Fruit fly (Drosophila melanogaster) whole organism, embryonic: ENCODE measurements around the gene Lmpt.
A peak's percentile ranks its signal among the peaks of the same experiment; 100 is the strongest.

ENCODE experiments used
- Atf6 ChIP-seq: fragments of 200-800 bp; sonication (Bioruptor generic); IDR thresholded peaks from 2 replicates; pipeline ENCODE4 v1.3.6; 2022; ENCODE audit warnings: missing biosample characterization, missing genetic modification characterization
- B-H2 ChIP-seq: fragments of 200-800 bp; sonication (Bioruptor generic); optimal IDR thresholded peaks from 2 replicates; lab custom pipeline; 2018; ENCODE audit warnings: missing biosample characterization, mild to moderate bottlenecking, missing genetic modification characterization
- Bgb ChIP-seq: fragments of 200-800 bp; sonication (Bioruptor generic); IDR thresholded peaks from 2 replicates; pipeline ENCODE4 v1.3.6; 2022; ENCODE audit warnings: missing biosample characterization, missing genetic modification characterization; ENCODE audit not compliant: partially characterized antibody
- CG18011 ChIP-seq: fragments of 200-800 bp; sonication (Bioruptor generic); optimal IDR thresholded peaks from 2 replicates; lab custom pipeline; 2017; ENCODE audit warnings: missing biosample characterization, missing genetic modification characterization, mild to moderate bottlenecking, moderate library complexity, missing genotype
- CG2120 ChIP-seq: fragments of 200-800 bp; sonication (Bioruptor generic); optimal IDR thresholded peaks from 3 replicates; lab custom pipeline; 2016; ENCODE audit warnings: missing biosample characterization, missing genetic modification characterization
- CG2202 ChIP-seq: fragments of 200-800 bp; sonication (Bioruptor generic); optimal IDR thresholded peaks from 2 replicates; lab custom pipeline; 2018; ENCODE audit warnings: missing biosample characterization, mild to moderate bottlenecking, missing genetic modification characterization
- CG30020 ChIP-seq: fragments of 200-800 bp; optimal IDR thresholded peaks from 2 replicates; lab custom pipeline; 2019; ENCODE audit warnings: missing biosample characterization, mild to moderate bottlenecking, missing genetic modification characterization, moderate library complexity
- CG3995 ChIP-seq: fragments of 200-800 bp; sonication (Bioruptor generic); optimal IDR thresholded peaks from 3 replicates; lab custom pipeline; 2016; ENCODE audit warnings: missing biosample characterization, missing genetic modification characterization
- CG4424 ChIP-seq: fragments of 200-800 bp; sonication (Bioruptor generic); optimal IDR thresholded peaks from 3 replicates; lab custom pipeline; 2016; ENCODE audit warnings: missing biosample characterization, missing genetic modification characterization
- CG4707 ChIP-seq: fragments of 200-800 bp; sonication (Bioruptor generic); optimal IDR thresholded peaks from 2 replicates; lab custom pipeline; 2018; ENCODE audit warnings: missing biosample characterization, mild to moderate bottlenecking, missing genetic modification characterization, moderate library complexity
- CG6654 ChIP-seq: fragments of 200-800 bp; sonication (Bioruptor generic); optimal IDR thresholded peaks from 2 replicates; lab custom pipeline; 2017; ENCODE audit warnings: missing biosample characterization, mild to moderate bottlenecking, missing genetic modification characterization
- CG7987 ChIP-seq: fragments of 200-800 bp; sonication (Bioruptor generic); optimal IDR thresholded peaks from 2 replicates; lab custom pipeline; 2018; ENCODE audit warnings: missing biosample characterization, mild to moderate bottlenecking, missing genetic modification characterization, moderate library complexity
- CG8359 ChIP-seq: fragments of 200-800 bp; sonication (Bioruptor generic); optimal IDR thresholded peaks from 2 replicates; lab custom pipeline; 2017; ENCODE audit warnings: missing biosample characterization, mild to moderate bottlenecking, missing genetic modification characterization, borderline replicate concordance
- CG9437 ChIP-seq: fragments of 200-800 bp; sonication (Bioruptor generic); optimal IDR thresholded peaks from 2 replicates; lab custom pipeline; 2018; ENCODE audit warnings: missing biosample characterization, mild to moderate bottlenecking, missing genetic modification characterization
- Drgx ChIP-seq: fragments of 200-800 bp; sonication (Bioruptor generic); IDR thresholded peaks from 2 replicates; pipeline ENCODE4 v1.3.6; 2022; ENCODE audit warnings: missing biosample characterization, missing genetic modification characterization
- Eip74EF ChIP-seq, 2 experiments: fragments of 200-800 bp in 1 of 2; fragments of >200 bp in 1 of 2; sonication (Bioruptor generic) in 1 of 2; optimal IDR thresholded peaks; 2 replicates each; lab custom pipeline; 2017 to 2019; ENCODE audit warnings: missing biosample characterization in 2 of 2, missing genetic modification characterization in 2 of 2, mild to moderate bottlenecking in 1 of 2, moderate library complexity in 1 of 2
- Elba2 ChIP-seq: fragments of 200-800 bp; sonication (Bioruptor generic); optimal IDR thresholded peaks from 3 replicates; lab custom pipeline; 2016; ENCODE audit warnings: missing biosample characterization, missing genetic modification characterization
- HLHmδ ChIP-seq: fragments of 200-800 bp; sonication (Bioruptor generic); optimal IDR thresholded peaks from 2 replicates; lab custom pipeline; 2018; ENCODE audit warnings: missing biosample characterization, mild to moderate bottlenecking, missing genetic modification characterization, moderate library complexity
- Hand ChIP-seq: fragments of 200-800 bp; sonication (Bioruptor generic); optimal IDR thresholded peaks from 2 replicates; lab custom pipeline; 2017; ENCODE audit warnings: mild to moderate bottlenecking, missing biosample characterization, missing genetic modification reagents, missing genetic modification characterization
- Hr39 ChIP-seq: fragments of >200 bp; optimal IDR thresholded peaks from 2 replicates; lab custom pipeline; 2017
- Hr78 ChIP-seq, 2 experiments: fragments of 200-800 bp in 1 of 2; fragments of >200 bp in 1 of 2; sonication (Bioruptor generic) in 1 of 2; optimal IDR thresholded peaks; 2 replicates each; lab custom pipeline; 2017 to 2019; ENCODE audit warnings: missing biosample characterization in 2 of 2, missing genetic modification characterization in 2 of 2, mild to moderate bottlenecking in 1 of 2, moderate library complexity in 1 of 2
- Lim3 ChIP-seq: fragments of 200-800 bp; sonication (Bioruptor generic); IDR thresholded peaks from 2 replicates; pipeline ENCODE4 v1.3.6; 2022; ENCODE audit warnings: missing biosample characterization, missing genetic modification characterization
- Lpt ChIP-seq: fragments of >200 bp; optimal IDR thresholded peaks from 2 replicates; lab custom pipeline; 2018; ENCODE audit warnings: missing biosample characterization, missing genetic modification characterization
- MBD-R2 ChIP-seq: fragments of 200-800 bp; sonication (Bioruptor generic); IDR thresholded peaks from 2 replicates; pipeline ENCODE4 v1.3.6; 2022; ENCODE audit warnings: missing biosample characterization, missing genetic modification characterization
- MESR4 ChIP-seq: fragments of 200-800 bp; sonication (Bioruptor generic); optimal IDR thresholded peaks from 2 replicates; lab custom pipeline; 2018; ENCODE audit warnings: missing biosample characterization, mild to moderate bottlenecking, missing genetic modification characterization, moderate library complexity
- Myb ChIP-seq: fragments of 200-800 bp; sonication (Bioruptor generic); optimal IDR thresholded peaks from 2 replicates; lab custom pipeline; 2016; ENCODE audit warnings: missing biosample characterization, missing genetic modification characterization
- Ptx1 ChIP-seq: fragments of 200-800 bp; sonication (Bioruptor generic); IDR thresholded peaks from 2 replicates; pipeline ENCODE4 v1.3.6; 2022; ENCODE audit warnings: missing biosample characterization, missing genetic modification characterization
- Spps ChIP-seq: fragments of 200-800 bp; sonication (Bioruptor generic); optimal IDR thresholded peaks from 2 replicates; lab custom pipeline; 2018; ENCODE audit warnings: missing biosample characterization, mild to moderate bottlenecking, missing genetic modification characterization
- ase ChIP-seq: fragments of 200-800 bp; sonication (Bioruptor generic); IDR thresholded peaks from 3 replicates; pipeline ENCODE4 v1.3.6; 2022; ENCODE audit warnings: missing biosample characterization, missing genetic modification characterization
- cad ChIP-seq: fragments of >200 bp; optimal IDR thresholded peaks from 2 replicates; lab custom pipeline; 2017; ENCODE audit warnings: missing biosample characterization, missing genetic modification characterization
- caup ChIP-seq: fragments of 200-800 bp; sonication (Bioruptor generic); optimal IDR thresholded peaks from 3 replicates; lab custom pipeline; 2017; ENCODE audit warnings: missing biosample characterization, mild to moderate bottlenecking, missing genetic modification characterization, moderate library complexity; ENCODE audit not compliant: severe bottlenecking
- dm ChIP-seq: fragments of 200-800 bp; sonication (Bioruptor generic); optimal IDR thresholded peaks from 3 replicates; lab custom pipeline; 2016; ENCODE audit warnings: missing biosample characterization, missing genetic modification characterization
- dmrt11E ChIP-seq: fragments of 200-800 bp; sonication (Bioruptor generic); optimal IDR thresholded peaks from 3 replicates; lab custom pipeline; 2018; ENCODE audit warnings: missing biosample characterization, mild to moderate bottlenecking, missing genetic modification characterization, moderate library complexity
- grau ChIP-seq: fragments of 200-800 bp; optimal IDR thresholded peaks from 3 replicates; lab custom pipeline; 2019; ENCODE audit warnings: missing biosample characterization, mild to moderate bottlenecking, missing genetic modification characterization, moderate library complexity
- her ChIP-seq: fragments of 200-800 bp; sonication (Bioruptor generic); optimal IDR thresholded peaks from 2 replicates; lab custom pipeline; 2016; ENCODE audit warnings: missing biosample characterization, missing genetic modification characterization
- inv ChIP-seq: fragments of 200-800 bp; sonication (Bioruptor generic); IDR thresholded peaks from 2 replicates; pipeline ENCODE4 v1.3.6; 2022; ENCODE audit warnings: missing biosample characterization, missing genetic modification characterization; ENCODE audit not compliant: partially characterized antibody
- kay ChIP-seq: fragments of 200-800 bp; sonication (Bioruptor generic); optimal IDR thresholded peaks from 2 replicates; lab custom pipeline; 2016; ENCODE audit warnings: missing biosample characterization, missing genetic modification characterization
- ken ChIP-seq: fragments of 200-800 bp; sonication (Bioruptor generic); IDR thresholded peaks from 3 replicates; pipeline ENCODE4 v1.3.6; 2022; ENCODE audit warnings: missing biosample characterization, missing genetic modification characterization
- mirr ChIP-seq: fragments of 200-800 bp; sonication (Bioruptor generic); optimal IDR thresholded peaks from 3 replicates; lab custom pipeline; 2018; ENCODE audit warnings: missing biosample characterization, mild to moderate bottlenecking, missing genetic modification characterization
- nom ChIP-seq: fragments of 200-800 bp; sonication (Bioruptor generic); optimal IDR thresholded peaks from 2 replicates; lab custom pipeline; 2017; ENCODE audit warnings: missing biosample characterization, missing genetic modification characterization, mild to moderate bottlenecking, moderate library complexity, missing genetic modification reagents
- oc ChIP-seq: fragments of 200-800 bp; sonication (Bioruptor generic); optimal IDR thresholded peaks from 2 replicates; lab custom pipeline; 2018; ENCODE audit warnings: missing biosample characterization, mild to moderate bottlenecking, missing genetic modification characterization, moderate library complexity
- pan ChIP-seq, 4 experiments: fragments of >200 bp in 3 of 4; fragments of 200-800 bp in 1 of 4; sonication (Bioruptor generic) in 1 of 4; optimal IDR thresholded peaks in 3 of 4; IDR thresholded peaks in 1 of 4; 2 replicates each; pipeline versions ENCODE4 v1.3.6 to Lab custom; 2017 to 2022; ENCODE audit warnings: missing biosample characterization in 2 of 4, missing genetic modification characterization in 2 of 4, mixed read lengths in 1 of 4
- pho ChIP-seq: fragments of 200-800 bp; sonication (Bioruptor generic); optimal IDR thresholded peaks from 2 replicates; lab custom pipeline; 2016; ENCODE audit warnings: missing biosample characterization, missing genetic modification characterization
- pzg ChIP-seq: fragments of 200-800 bp; sonication (Bioruptor generic); optimal IDR thresholded peaks from 3 replicates; lab custom pipeline; 2018; ENCODE audit warnings: missing biosample characterization, mild to moderate bottlenecking, missing genetic modification characterization, moderate library complexity
- sc ChIP-seq, 3 experiments: fragments of >200 bp in 2 of 3; fragments of 200-800 bp in 1 of 3; sonication (Bioruptor generic) in 1 of 3; optimal IDR thresholded peaks; 2 replicates in 2 of 3; 3 replicates in 1 of 3; lab custom pipeline; 2017; ENCODE audit warnings: mild to moderate bottlenecking in 1 of 3, missing biosample characterization in 1 of 3, missing genetic modification characterization in 1 of 3, missing genetic modification reagents in 1 of 3
- slp2 ChIP-seq: fragments of 200-800 bp; sonication (Bioruptor generic); optimal IDR thresholded peaks from 2 replicates; lab custom pipeline; 2016; ENCODE audit warnings: missing biosample characterization, missing genetic modification characterization
- wek ChIP-seq: fragments of 200-800 bp; sonication (Bioruptor generic); optimal IDR thresholded peaks from 3 replicates; lab custom pipeline; 2018; ENCODE audit warnings: missing biosample characterization, mild to moderate bottlenecking, missing genetic modification characterization, moderate library complexity
- zen ChIP-seq: fragments of 200-800 bp; sonication (Bioruptor generic); optimal IDR thresholded peaks from 3 replicates; lab custom pipeline; 2018; ENCODE audit warnings: missing biosample characterization, mild to moderate bottlenecking, missing genetic modification characterization, moderate library complexity

The Lmpt gene

DNA sequence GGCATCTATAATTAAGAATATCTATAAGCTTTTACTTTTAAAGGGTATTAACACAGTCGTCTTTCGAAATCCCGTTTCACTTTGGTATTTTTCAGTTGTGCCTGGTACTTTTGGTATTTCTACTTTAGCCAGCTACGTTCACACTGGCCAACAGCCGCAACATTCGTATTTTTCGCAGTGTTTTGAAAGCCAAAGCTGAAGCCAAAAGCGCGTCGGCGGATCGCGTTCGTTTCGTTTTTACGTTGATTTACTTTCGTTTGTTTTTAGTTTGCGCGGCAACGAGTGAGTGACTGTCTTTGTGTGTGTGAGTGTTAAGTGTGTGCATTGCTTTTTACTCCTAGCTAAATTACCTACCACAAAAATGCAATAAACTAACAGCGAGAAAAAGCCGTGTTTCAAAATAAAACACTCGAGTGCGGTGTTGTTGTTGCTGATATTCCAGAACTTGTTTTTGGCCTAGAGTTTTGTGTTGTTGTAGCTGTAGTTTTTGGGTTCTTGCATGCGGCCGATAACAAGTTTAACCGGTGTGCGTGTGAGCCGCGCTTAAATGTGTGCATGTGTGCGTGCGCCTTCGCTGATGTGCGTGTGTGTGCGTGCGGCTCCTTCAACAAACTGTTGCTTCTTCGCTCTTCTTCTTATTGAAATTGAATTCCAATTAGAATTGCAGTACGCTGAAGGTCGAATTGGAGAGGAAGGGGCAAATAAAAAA, at the start of gene Lmpt (continued):
- no peak for TF ChIP-seq caup (GFP tag; lab: Kevin White, UChicago)
- no peak for TF ChIP-seq CG7987 (GFP tag; lab: Kevin White, UChicago)
- TF ChIP-seq CG4707 = no peak
- no peak for TF ChIP-seq Atf6 (GFP tag; lab: Robert Waterston, UW)
- TF ChIP-seq Drgx (GFP tag; lab: Robert Waterston, UW) = 0 out of 2 replicates have a peak, but pooled peaks have one; percentile 25
- no peak for TF ChIP-seq pan (optimal IDR thresholded peaks at IDR 0.05; lab: Kevin White, UChicago)
- TF ChIP-seq pan (GFP tag; optimal IDR thresholded peaks at IDR 0.05 in 1 of 2, IDR thresholded peaks at IDR 0.05 in 1 of 2) = no peak
- TF ChIP-seq Bgb = peak; percentile 31; the same call in 1 of the 2 replicates
- no peak for TF ChIP-seq slp2 (GFP tag; lab: Kevin White, UChicago)
- TF ChIP-seq CG8359 (GFP tag; lab: Kevin White, UChicago) = no peak
- TF ChIP-seq Hr39 = no peak
- TF ChIP-seq B-H2 = no peak
- no peak for TF ChIP-seq Ptx1 (GFP tag; lab: Robert Waterston, UW)
- no peak for TF ChIP-seq Eip74EF (GFP tag; optimal IDR thresholded peaks at IDR 0.05; lab: Kevin White, UChicago)
- TF ChIP-seq dm = no peak
- TF ChIP-seq pho (GFP tag; lab: Kevin White, UChicago) = no peak
- TF ChIP-seq Lim3 = no peak
- TF ChIP-seq Myb (GFP tag; lab: Kevin White, UChicago) = peak; percentile 92
- TF ChIP-seq inv (GFP tag; lab: Robert Waterston, UW) = 0 out of 2 replicates have a peak, but pooled peaks have one; percentile 14
- TF ChIP-seq Lpt (GFP tag; lab: Kevin White, UChicago) = no peak
- TF ChIP-seq dmrt11E (tag; lab: Kevin White, UChicago) = no peak
- no peak for TF ChIP-seq HLHmδ (GFP tag; lab: Kevin White, UChicago)
- no peak for TF ChIP-seq ken (GFP tag; lab: Robert Waterston, UW)
- TF ChIP-seq wek (GFP tag; lab: Kevin White, UChicago) = no peak
- no peak for TF ChIP-seq CG18011 (GFP tag; lab: Kevin White, UChicago)
- TF ChIP-seq CG2120 = peak; percentile 13
- peak; percentile 5 for TF ChIP-seq zen (tag; lab: Kevin White, UChicago)
- TF ChIP-seq CG9437 (GFP tag; lab: Kevin White, UChicago) = peak; percentile 10
- TF ChIP-seq cad (GFP tag; lab: Kevin White, UChicago) = no peak
- TF ChIP-seq pzg = peak; percentile 73
- TF ChIP-seq grau = peak; percentile 14
- no peak for TF ChIP-seq CG2202 (tag; lab: Kevin White, UChicago)
- TF ChIP-seq Hand (GFP tag; lab: Kevin White, UChicago) = no peak
- no peak for TF ChIP-seq oc (tag; lab: Kevin White, UChicago)
- TF ChIP-seq CG6654 (GFP tag; lab: Kevin White, UChicago) = no peak
- TF ChIP-seq MBD-R2 (GFP tag; lab: Robert Waterston, UW) = peak; percentile 50
- peak in 1 of 2 experiments; percentile 38 for TF ChIP-seq Hr78 (GFP tag; optimal IDR thresholded peaks at IDR 0.05; lab: Kevin White, UChicago)
- TF ChIP-seq kay (GFP tag; lab: Kevin White, UChicago) = no peak
- TF ChIP-seq MESR4 = no peak
- peak; percentile 2 for TF ChIP-seq CG4424 (GFP tag; lab: Kevin White, UChicago)
- TF ChIP-seq mirr (GFP tag; lab: Kevin White, UChicago) = no peak
- TF ChIP-seq sc (optimal IDR thresholded peaks at IDR 0.05; lab: Kevin White, UChicago) = no peak
- TF ChIP-seq sc (GFP tag; optimal IDR thresholded peaks at IDR 0.05; lab: Kevin White, UChicago) = no peak
- peak; percentile 5 for TF ChIP-seq nom (GFP tag; lab: Kevin White, UChicago)
- no peak for TF ChIP-seq CG3995 (GFP tag; lab: Kevin White, UChicago)
- TF ChIP-seq her (GFP tag; lab: Kevin White, UChicago) = no peak
- TF ChIP-seq Spps (tag; lab: Kevin White, UChicago) = no peak
- no peak for TF ChIP-seq ase (GFP tag; lab: Robert Waterston, UW)
- no peak for TF ChIP-seq CG30020 (tag; lab: Kevin White, UChicago)
- TF ChIP-seq Elba2 (GFP tag; lab: Kevin White, UChicago) = peak; percentile 56
